Worm (Caenorhabditis elegans): ENCODE results near the gene rps-22.

The rps-22 gene

DNA sequence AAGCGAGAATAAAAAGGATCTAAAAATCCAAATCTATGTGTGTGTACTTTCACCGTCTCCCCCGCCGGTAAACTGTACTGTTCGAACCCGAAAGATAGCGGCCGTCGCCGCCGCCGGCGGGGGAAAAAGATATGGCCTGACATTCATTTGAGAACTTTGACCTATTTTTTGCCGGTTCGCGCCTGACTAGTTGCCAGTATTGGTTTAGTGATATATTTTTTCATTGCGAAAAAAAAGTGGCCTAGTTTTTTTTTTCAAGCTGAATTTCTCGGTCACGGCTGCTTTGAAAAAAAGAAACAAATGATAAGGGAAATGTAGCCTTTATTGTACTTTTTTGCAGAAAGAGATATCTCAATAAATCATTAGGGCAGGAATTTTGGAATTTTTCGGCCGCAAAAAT, 12.2 kb downstream of the rps-22 start:
- no peak for TF ChIP-seq him-1 (tag; optimal IDR thresholded peaks at IDR 0.05)
- no peak for TF ChIP-seq W03F9.2 (tag; optimal IDR thresholded peaks at IDR 0.05)
- TF ChIP-seq dao-5 (tag; optimal IDR thresholded peaks at IDR 0.05) = no peak

DNA sequence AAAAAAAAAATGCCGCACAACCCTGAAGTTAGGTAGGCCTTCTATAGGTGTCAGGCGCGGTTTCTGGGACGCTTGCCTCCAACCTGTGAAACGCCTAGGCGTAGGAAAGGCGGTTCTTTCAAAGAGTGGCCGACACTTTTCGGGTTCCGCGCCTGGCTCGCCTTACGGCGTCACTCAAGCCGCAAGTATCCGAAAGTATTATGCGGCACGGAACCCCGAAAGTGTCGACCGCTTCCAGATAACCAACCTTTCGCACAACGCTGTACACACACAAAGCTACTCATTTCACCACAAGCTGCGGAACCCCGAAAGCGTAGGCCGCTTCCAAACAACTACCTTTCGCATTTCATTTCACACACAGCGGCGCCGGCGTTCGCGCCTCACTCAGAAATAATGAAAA, 12.8 kb downstream of the rps-22 start:
- TF ChIP-seq him-1 (tag; optimal IDR thresholded peaks at IDR 0.05) = no peak
- TF ChIP-seq W03F9.2 (tag; optimal IDR thresholded peaks at IDR 0.05) = no peak
- no peak for TF ChIP-seq dao-5 (tag; optimal IDR thresholded peaks at IDR 0.05)

DNA sequence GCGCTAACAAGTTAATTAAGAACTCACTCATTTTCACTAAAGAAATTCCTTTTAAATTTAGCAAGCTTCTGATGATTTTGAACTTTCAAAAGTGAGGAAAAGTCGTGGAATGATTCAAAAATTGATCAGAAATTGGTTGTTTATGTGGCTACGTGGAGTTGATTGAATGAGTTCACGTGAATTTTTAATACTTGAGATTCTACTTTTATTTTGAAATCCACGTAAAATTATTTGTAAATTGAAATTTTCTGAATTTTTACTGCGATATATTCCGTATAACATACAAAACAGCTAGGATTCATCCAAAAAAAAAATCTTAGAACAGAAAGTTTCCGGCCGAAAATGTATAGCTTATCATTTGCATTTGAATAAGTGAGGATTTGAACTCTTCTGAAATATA, 19.5 kb downstream of the rps-22 start, which contains the start of gene moa-1:
Gene moa-1 (minus strand): TSS at position 101 of the 400 bp plus-strand sequence.
- TF ChIP-seq dao-5 (tag; optimal IDR thresholded peaks at IDR 0.05) (no peak), W03F9.2 (tag; optimal IDR thresholded peaks at IDR 0.05) (no peak), him-1 (tag; optimal IDR thresholded peaks at IDR 0.05) (no peak)

DNA sequence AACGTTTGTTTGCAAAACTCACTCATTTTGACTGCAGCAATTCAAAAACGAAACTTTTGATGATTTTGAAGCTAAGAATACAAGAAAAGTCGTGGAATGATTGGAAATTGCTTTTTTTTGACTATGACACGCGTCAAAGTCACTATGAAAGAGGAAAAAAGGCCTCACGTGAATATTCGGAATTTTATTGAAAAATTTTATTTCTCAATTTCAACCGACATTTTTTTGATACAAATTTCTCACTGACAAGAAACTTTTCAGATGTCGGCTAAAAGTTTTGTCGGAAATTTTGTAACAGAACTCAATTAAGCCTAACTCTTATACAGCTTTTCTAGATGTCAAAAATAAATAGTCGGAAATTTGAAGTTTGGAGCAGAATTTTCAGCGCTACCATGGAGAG, 20.1 kb downstream of the rps-22 start, which contains the start of gene R155.5:
Gene R155.5 (minus strand): TSS at position 101 of the 400 bp plus-strand sequence.
- TF ChIP-seq him-1 (tag; optimal IDR thresholded peaks at IDR 0.05) (no peak), dao-5 (tag; optimal IDR thresholded peaks at IDR 0.05) (no peak), W03F9.2 (tag; optimal IDR thresholded peaks at IDR 0.05) (no peak)

DNA sequence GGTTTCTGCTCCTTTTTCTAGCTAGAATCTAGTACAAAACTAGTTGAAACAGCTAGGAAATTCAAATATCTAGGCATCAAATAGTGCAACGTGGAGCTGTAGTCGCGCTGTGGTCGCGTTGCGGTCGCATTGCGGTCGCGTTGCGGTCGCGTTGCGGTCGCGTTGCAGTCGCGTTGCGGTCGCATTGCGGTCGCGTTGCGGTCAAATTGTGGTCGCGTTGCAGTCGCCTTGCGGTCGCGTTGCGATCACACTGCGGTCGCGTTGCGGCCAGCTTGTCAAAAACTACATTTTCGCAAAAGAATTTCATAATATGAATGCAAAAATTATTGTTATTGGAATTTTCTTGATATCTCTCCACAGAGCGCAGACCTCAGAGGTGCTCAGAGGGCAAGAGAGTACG, 25.7 kb downstream of the rps-22 start:
- no peak for TF ChIP-seq W03F9.2 (tag; optimal IDR thresholded peaks at IDR 0.05)
- no peak for TF ChIP-seq dao-5 (tag; optimal IDR thresholded peaks at IDR 0.05)
- no peak for TF ChIP-seq him-1 (tag; optimal IDR thresholded peaks at IDR 0.05)

DNA sequence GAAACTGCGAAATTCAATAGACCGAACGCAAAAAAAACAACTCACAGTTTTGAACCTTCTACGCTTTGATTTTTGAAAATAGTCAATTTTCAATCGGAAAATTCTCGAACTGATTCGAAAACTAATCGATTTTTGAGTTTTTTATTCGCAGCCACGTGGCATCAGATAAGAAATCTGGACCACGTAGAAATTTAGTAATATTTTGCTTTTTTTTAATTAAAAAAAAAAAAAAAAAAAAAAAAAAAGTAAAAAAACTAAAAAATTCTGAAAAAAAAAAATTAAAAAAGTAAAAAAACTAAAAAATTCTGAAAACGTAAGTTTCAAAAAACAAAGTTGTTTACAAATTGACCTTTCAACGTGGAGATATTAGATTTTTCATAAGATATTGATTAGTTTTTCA, 26.3 kb downstream of the rps-22 start, which contains the start of gene R155.3:
Gene R155.3 (minus strand): TSS at position 101 of the 400 bp plus-strand sequence.
- TF ChIP-seq W03F9.2 (tag; optimal IDR thresholded peaks at IDR 0.05) = no peak

DNA sequence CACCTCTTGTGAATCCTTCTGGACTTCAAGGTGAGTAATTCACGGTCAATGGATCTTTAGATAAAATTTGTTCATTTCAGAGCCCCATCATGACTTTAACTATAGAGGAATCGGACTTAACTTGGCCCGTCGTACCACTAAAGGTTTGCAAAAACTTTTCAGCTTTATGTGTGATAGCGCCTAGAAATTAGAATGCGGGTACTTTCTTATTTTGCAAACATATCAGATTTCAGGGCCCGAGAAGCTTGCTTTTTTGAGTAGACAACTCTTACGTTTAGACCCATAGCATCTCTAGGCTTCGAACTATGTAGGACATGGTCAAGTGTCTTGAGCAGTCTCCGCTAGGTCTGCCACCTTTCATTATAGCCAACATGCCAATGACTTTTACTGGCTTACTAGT, 27.1 kb downstream of the rps-22 start:
- no peak for TF ChIP-seq W03F9.2 (tag; optimal IDR thresholded peaks at IDR 0.05)
- TF ChIP-seq dao-5 (tag; optimal IDR thresholded peaks at IDR 0.05) = no peak
- no peak for TF ChIP-seq him-1 (tag; optimal IDR thresholded peaks at IDR 0.05)

DNA sequence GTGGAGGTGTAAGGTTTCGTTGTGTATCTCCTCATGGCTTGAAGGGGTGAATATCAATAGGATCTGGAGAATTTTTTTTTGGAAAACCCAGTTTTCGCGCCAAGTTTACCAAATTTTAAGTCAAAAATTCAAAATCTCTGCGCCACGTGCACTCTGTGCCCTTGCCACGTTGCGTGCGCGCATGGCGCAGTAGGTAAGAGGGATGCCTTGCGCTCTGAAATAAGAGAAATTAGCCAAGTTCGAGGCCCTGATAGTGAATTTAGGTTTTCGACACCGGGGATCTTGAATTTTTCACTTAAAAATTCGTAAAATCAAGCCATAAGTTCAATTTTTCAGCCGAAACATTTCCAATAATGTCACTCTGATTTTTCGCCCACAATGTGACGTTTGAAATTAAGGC, 31.1 kb downstream of the rps-22 start:
- TF ChIP-seq dao-5 (tag; optimal IDR thresholded peaks at IDR 0.05) (no peak), him-1 (tag; optimal IDR thresholded peaks at IDR 0.05) (no peak), W03F9.2 (tag; optimal IDR thresholded peaks at IDR 0.05) (no peak)

DNA sequence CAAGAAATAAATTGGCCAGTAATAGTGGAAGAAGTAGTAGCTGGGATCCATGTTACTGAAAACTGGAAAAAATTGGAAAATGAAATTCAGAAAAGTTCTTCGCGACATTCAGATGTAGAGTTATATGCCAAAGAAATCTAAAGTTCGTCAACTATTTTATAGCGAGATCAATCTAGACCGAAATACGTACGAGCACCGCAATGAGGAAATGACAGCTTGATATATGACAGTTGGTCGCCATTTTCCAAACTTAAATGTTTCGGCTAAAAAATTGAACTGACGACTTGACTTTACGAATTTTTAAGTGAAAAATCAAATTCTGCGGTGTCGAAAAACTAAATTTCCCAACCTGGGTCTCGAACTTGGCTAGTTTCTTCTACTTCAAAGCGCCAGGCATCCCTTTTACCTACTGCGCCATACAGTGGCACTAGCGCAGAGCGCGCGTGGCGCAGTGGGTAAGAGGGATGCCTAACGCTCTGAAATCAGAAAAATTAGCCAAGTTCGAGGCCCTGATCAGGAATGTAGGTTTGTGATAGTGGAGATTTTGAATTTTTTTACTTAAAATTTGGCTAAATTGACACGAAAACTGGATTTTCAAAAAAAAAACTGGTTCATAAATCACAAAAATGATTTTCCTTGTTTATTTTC, 32.4 kb downstream of the rps-22 start, which contains the start of gene srd-66:
Gene srd-66 (minus strand): TSS at position 51 of the 648 bp plus-strand sequence.
- TF ChIP-seq dao-5 (tag; optimal IDR thresholded peaks at IDR 0.05) (no peak), him-1 (tag; optimal IDR thresholded peaks at IDR 0.05) (no peak), W03F9.2 (tag; optimal IDR thresholded peaks at IDR 0.05) (no peak)

DNA sequence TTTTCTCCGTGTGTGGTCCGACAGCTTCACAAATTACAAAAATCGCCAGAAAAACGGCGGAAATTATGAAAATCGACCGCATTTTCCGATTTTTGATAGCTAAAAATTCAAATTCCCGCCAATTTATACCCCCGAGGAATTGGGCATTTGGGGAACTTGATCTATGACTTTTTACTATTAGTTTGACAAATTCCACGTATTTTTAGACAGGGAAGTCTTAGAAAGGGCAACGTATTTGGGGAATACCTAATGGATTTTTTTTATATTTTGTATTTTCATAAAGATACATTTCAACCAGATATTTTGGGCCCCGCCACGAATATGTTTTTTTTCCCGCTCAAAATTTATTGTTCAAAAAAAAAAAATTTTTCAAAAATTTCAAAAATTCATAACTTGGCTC, 34.5 kb downstream of the rps-22 start, which contains the start of gene Y39A3B.7:
Gene Y39A3B.7 (minus strand): TSS at position 101 of the 400 bp plus-strand sequence.
- TF ChIP-seq him-1 (tag; optimal IDR thresholded peaks at IDR 0.05) = no peak
- TF ChIP-seq dao-5 (tag; optimal IDR thresholded peaks at IDR 0.05) = no peak
- no peak for TF ChIP-seq W03F9.2 (tag; optimal IDR thresholded peaks at IDR 0.05)

DNA sequence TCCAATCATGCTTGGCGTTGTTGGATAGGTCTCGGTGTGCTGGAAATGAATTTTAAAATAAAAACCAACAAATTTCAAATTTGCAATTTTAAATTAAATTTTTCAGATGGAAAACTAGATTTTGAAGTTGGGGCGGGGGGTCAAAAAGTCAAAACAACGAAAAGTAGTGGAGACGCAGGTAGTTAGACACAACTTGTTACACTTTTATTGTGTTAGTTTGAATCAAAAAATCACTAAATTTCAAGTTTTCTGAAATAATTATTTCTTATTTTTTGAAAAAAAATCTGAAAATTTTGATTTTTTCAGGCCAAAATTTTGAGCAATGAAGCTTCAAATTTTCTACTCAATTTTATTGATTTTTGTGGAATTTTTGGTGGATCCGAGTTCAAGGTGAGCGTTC, 37.4 kb downstream of the rps-22 start, which contains the start of gene Y39A3B.8:
Gene Y39A3B.8 (plus strand): TSS at position 301 of the 400 bp plus-strand sequence.
- TF ChIP-seq W03F9.2 (tag; optimal IDR thresholded peaks at IDR 0.05) (no peak), him-1 (tag; optimal IDR thresholded peaks at IDR 0.05) (no peak), dao-5 (tag; optimal IDR thresholded peaks at IDR 0.05) (no peak)

DNA sequence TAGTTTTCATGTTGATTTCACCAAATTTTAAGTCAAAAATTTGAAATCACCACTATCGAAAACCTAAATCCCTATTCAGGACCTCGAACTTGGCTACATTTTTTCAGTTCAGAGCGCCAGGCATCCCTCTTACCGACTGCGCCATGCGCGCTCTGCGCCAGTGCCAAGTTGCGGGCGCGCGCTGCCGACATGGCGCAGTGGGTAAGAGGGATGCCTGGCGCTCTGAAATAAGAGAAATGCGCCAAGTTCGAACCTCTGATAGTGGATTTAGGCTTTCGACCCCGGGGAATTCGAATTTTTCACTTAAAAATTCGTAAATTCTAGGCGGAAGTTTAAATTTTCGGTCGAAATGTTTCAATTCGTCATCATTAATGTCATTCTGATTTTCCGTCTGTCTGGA, 39.6 kb downstream of the rps-22 start:
- TF ChIP-seq W03F9.2 (tag; optimal IDR thresholded peaks at IDR 0.05) (no peak), dao-5 (tag; optimal IDR thresholded peaks at IDR 0.05) (no peak), him-1 (tag; optimal IDR thresholded peaks at IDR 0.05) (no peak)

DNA sequence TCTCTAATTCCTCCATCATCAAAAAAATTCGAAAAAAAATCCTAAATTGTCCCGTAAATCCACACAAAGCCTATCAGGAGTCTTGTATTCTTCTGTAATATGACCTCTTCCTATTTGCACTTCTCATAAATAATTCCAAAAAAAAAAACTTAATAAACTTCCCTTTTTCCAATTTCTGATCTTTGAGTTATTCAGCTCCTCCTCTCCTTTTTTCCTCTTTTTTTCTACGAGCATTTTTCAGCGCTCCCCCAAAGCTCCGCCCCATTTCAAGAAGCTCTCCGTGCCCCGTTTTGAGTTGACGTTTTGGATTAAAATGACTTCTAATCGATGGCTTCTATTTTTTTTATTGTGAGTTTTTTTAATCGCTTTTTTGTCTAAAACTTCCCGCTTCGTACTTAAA, 47.2 kb downstream of the rps-22 start, which contains the start of gene lgc-42:
Gene lgc-42 (plus strand): TSS at position 301 of the 400 bp plus-strand sequence.
- TF ChIP-seq W03F9.2 (tag; optimal IDR thresholded peaks at IDR 0.05) (no peak), dao-5 (tag; optimal IDR thresholded peaks at IDR 0.05) (no peak), him-1 (tag; optimal IDR thresholded peaks at IDR 0.05) (no peak)

Measured in whole organism, L4/young adult.